Fruit fly (Drosophila melanogaster) whole organism, wandering third instar larva: ENCODE results near the gene mora.
A peak's percentile ranks its signal among the peaks of the same experiment; 100 is the strongest.

ENCODE experiments used
- Abd-B ChIP-seq: fragments of >200 bp; optimal IDR thresholded peaks from 2 replicates; lab custom pipeline; 2017; ENCODE audit warnings: missing biosample characterization, missing genetic modification characterization
- CG32264 ChIP-seq: fragments of 200-800 bp; sonication (Bioruptor generic); optimal IDR thresholded peaks from 2 replicates; lab custom pipeline; 2016; ENCODE audit warnings: missing biosample characterization, missing genetic modification characterization
- CG9705 ChIP-seq: fragments of 200-800 bp; sonication (Bioruptor generic); optimal IDR thresholded peaks from 2 replicates; lab custom pipeline; 2018; ENCODE audit warnings: missing biosample characterization, mild to moderate bottlenecking, missing genetic modification characterization
- CrebA ChIP-seq: fragments of 200-800 bp; sonication (Bioruptor generic); optimal IDR thresholded peaks from 2 replicates; lab custom pipeline; 2016; ENCODE audit warnings: missing biosample characterization, mild to moderate bottlenecking, missing genetic modification characterization, borderline replicate concordance
- Dfd ChIP-seq: fragments of >200 bp; optimal IDR thresholded peaks from 2 replicates; lab custom pipeline; 2017; ENCODE audit warnings: missing biosample characterization, missing genetic modification characterization
- Dif ChIP-seq: fragments of 200-275, 200-300 bp; sonication (Bioruptor generic); optimal IDR thresholded peaks from 2 replicates; lab custom pipeline; 2018; ENCODE audit warnings: missing biosample characterization, missing genetic modification characterization; ENCODE audit not compliant: partially characterized antibody
- HLH106 ChIP-seq: fragments of 200-800 bp; optimal IDR thresholded peaks from 3 replicates; lab custom pipeline; 2019; ENCODE audit warnings: missing biosample characterization, mild to moderate bottlenecking, missing genetic modification characterization, moderate library complexity
- Hnf4 ChIP-seq: fragments of 200-800 bp; sonication (Bioruptor generic); optimal IDR thresholded peaks from 2 replicates; lab custom pipeline; 2016; ENCODE audit warnings: missing biosample characterization, mild to moderate bottlenecking, missing genetic modification characterization
- Hr78 ChIP-seq: fragments of >200 bp; optimal IDR thresholded peaks from 2 replicates; lab custom pipeline; 2017; ENCODE audit warnings: missing biosample characterization, missing genetic modification characterization
- Hr83 ChIP-seq: fragments of 200-300 bp; sonication (Bioruptor generic); optimal IDR thresholded peaks from 2 replicates; lab custom pipeline; 2016; ENCODE audit warnings: missing biosample characterization, mild to moderate bottlenecking, missing genetic modification characterization, moderate library complexity; ENCODE audit not compliant: poor library complexity, severe bottlenecking
- Jra ChIP-seq: sonication (Bioruptor generic); optimal IDR thresholded peaks from 2 replicates; lab custom pipeline; 2016; ENCODE audit warnings: missing biosample characterization, missing genetic modification characterization
- Mio ChIP-seq: sonication (Bioruptor generic); optimal IDR thresholded peaks from 2 replicates; lab custom pipeline; 2016; ENCODE audit warnings: missing biosample characterization, missing genetic modification characterization
- Myc ChIP-seq: fragments of >200 bp; optimal IDR thresholded peaks from 2 replicates; lab custom pipeline; 2017
- N ChIP-seq: fragments of >200 bp; optimal IDR thresholded peaks from 2 replicates; lab custom pipeline; 2018; ENCODE audit warnings: missing biosample characterization, missing external identifiers, missing genetic modification characterization
- OdsH ChIP-seq: fragments of 200-800 bp; sonication (Bioruptor generic); optimal IDR thresholded peaks from 2 replicates; lab custom pipeline; 2016; ENCODE audit warnings: missing biosample characterization, mild to moderate bottlenecking, missing genetic modification characterization
- Rel ChIP-seq, 2 experiments: fragments of 200-800 bp; sonication (Bioruptor generic) in 1 of 2; optimal IDR thresholded peaks; 2 replicates in 1 of 2; 3 replicates in 1 of 2; lab custom pipeline; 2016 to 2019; ENCODE audit warnings: mild to moderate bottlenecking in 2 of 2, missing biosample characterization in 2 of 2, missing genetic modification characterization in 2 of 2, moderate library complexity in 1 of 2
- Sp1 ChIP-seq: fragments of 200-800 bp; sonication (Bioruptor generic); optimal IDR thresholded peaks from 3 replicates; lab custom pipeline; 2019; ENCODE audit warnings: missing biosample characterization, mild to moderate bottlenecking, missing genetic modification characterization, moderate library complexity
- Vsx2 ChIP-seq: fragments of 200-300, 225-300 bp; sonication (Bioruptor generic); optimal IDR thresholded peaks from 2 replicates; lab custom pipeline; 2018; ENCODE audit warnings: missing biosample characterization, missing genetic modification characterization; ENCODE audit not compliant: partially characterized antibody
- br ChIP-seq: fragments of 200-800 bp; sonication (Bioruptor generic); optimal IDR thresholded peaks from 2 replicates; lab custom pipeline; 2016; ENCODE audit warnings: missing biosample characterization, missing genetic modification characterization
- brk ChIP-seq: fragments of 200-800 bp; sonication (Bioruptor generic); optimal IDR thresholded peaks from 2 replicates; lab custom pipeline; 2016; ENCODE audit warnings: missing biosample characterization, mild to moderate bottlenecking, missing genetic modification characterization
- dmrt93B ChIP-seq: fragments of 200-800 bp; sonication (Bioruptor generic); optimal IDR thresholded peaks from 2 replicates; lab custom pipeline; 2018; ENCODE audit warnings: missing biosample characterization, mild to moderate bottlenecking, missing genetic modification characterization
- dsf ChIP-seq: sonication (Bioruptor generic); optimal IDR thresholded peaks from 2 replicates; lab custom pipeline; 2016; ENCODE audit warnings: missing biosample characterization, missing genetic modification characterization, borderline replicate concordance
- ey ChIP-seq: fragments of 200-800 bp; sonication (Bioruptor generic); optimal IDR thresholded peaks from 2 replicates; lab custom pipeline; 2016; ENCODE audit warnings: missing biosample characterization, missing genetic modification characterization
- foxo ChIP-seq, 2 experiments: fragments of 200-800 bp; sonication (Bioruptor generic); optimal IDR thresholded peaks; 2 replicates in 1 of 2; 3 replicates in 1 of 2; lab custom pipeline; 2016 to 2017; ENCODE audit warnings: missing biosample characterization in 2 of 2, missing genetic modification characterization in 2 of 2
- fru ChIP-seq: fragments of 200-800 bp; sonication (Bioruptor generic); optimal IDR thresholded peaks from 3 replicates; lab custom pipeline; 2016; ENCODE audit warnings: missing biosample characterization, mild to moderate bottlenecking, missing genetic modification characterization
- h ChIP-seq: fragments of 200-800 bp; sonication (Bioruptor generic); optimal IDR thresholded peaks from 3 replicates; lab custom pipeline; 2016; ENCODE audit warnings: missing biosample characterization, mild to moderate bottlenecking, missing genetic modification characterization
- jim ChIP-seq: fragments of 175-275, 200-325 bp; sonication (Bioruptor generic); optimal IDR thresholded peaks from 2 replicates; lab custom pipeline; 2016; ENCODE audit warnings: missing biosample characterization, mild to moderate bottlenecking, missing genetic modification characterization
- lola ChIP-seq: fragments of >200 bp; optimal IDR thresholded peaks from 2 replicates; lab custom pipeline; 2017; ENCODE audit warnings: missing biosample characterization, missing genetic modification characterization
- pan ChIP-seq: fragments of >200 bp; optimal IDR thresholded peaks from 2 replicates; lab custom pipeline; 2017
- psq ChIP-seq: fragments of 200-800 bp; sonication (Bioruptor generic); optimal IDR thresholded peaks from 3 replicates; lab custom pipeline; 2017; ENCODE audit warnings: missing biosample characterization, mild to moderate bottlenecking, missing genetic modification characterization, moderate library complexity
- rgr ChIP-seq: fragments of 200-800 bp; sonication (Bioruptor generic); optimal IDR thresholded peaks from 3 replicates; lab custom pipeline; 2016; ENCODE audit warnings: missing biosample characterization, mild to moderate bottlenecking, missing genetic modification characterization
- sage ChIP-seq: fragments of 200-800 bp; sonication (Bioruptor generic); optimal IDR thresholded peaks from 2 replicates; lab custom pipeline; 2016; ENCODE audit warnings: missing biosample characterization, mild to moderate bottlenecking, missing genetic modification characterization
- sv ChIP-seq: fragments of 200-800 bp; sonication (Bioruptor generic); optimal IDR thresholded peaks from 3 replicates; lab custom pipeline; 2016; ENCODE audit warnings: missing biosample characterization, missing genetic modification characterization
- tai ChIP-seq: sonication (Bioruptor generic); optimal IDR thresholded peaks from 2 replicates; lab custom pipeline; 2016; ENCODE audit warnings: missing biosample characterization, missing genetic modification characterization
- usp ChIP-seq: fragments of >200 bp; optimal IDR thresholded peaks from 2 replicates; lab custom pipeline; 2017; ENCODE audit warnings: missing biosample characterization, missing genetic modification characterization
- woc ChIP-seq: sonication (Bioruptor generic); optimal IDR thresholded peaks from 2 replicates; lab custom pipeline; 2016; ENCODE audit warnings: missing biosample characterization, mild to moderate bottlenecking, missing genetic modification characterization

Gene mora

DNA sequence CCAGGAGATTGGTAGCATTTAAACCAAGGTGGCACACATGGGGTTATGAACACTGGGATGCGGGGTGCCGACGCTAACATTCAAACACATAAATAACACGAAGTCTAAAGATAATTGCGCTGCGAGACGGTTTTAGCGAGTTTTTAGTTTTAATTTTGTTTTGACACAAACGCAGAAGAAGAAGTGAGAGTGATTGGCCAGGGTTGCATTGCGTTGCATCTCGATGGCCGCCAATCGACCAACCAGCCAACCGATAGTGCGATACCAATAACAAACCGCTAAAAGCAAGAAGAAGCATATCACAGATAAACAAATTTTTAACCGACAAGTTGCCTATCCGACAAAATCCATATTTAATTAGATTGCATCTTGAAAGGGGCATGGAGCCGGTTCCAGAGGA is 40.6 kb downstream of the mora start, which contains the start of the genes Spps and CG13609:
Spps (minus strand) TSS at position 191 of the 400 bp plus-strand sequence.
CG13609 (plus strand) TSS at position 280 of the 400 bp plus-strand sequence.
- no peak for TF ChIP-seq Abd-B (GFP tag; lab: Kevin White, UChicago)
- no peak for TF ChIP-seq ey (GFP tag; lab: Kevin White, UChicago)
- TF ChIP-seq sage = no peak
- peak; percentile 6 for TF ChIP-seq Myc (lab: Kevin White, UChicago)
- no peak for TF ChIP-seq Hnf4 (GFP tag; lab: Kevin White, UChicago)
- TF ChIP-seq foxo (GFP tag; optimal IDR thresholded peaks at IDR 0.05; lab: Kevin White, UChicago) = peak in 1 of 2 experiments; percentile 10
- TF ChIP-seq dmrt93B (GFP tag; lab: Kevin White, UChicago) = no peak
- TF ChIP-seq OdsH = no peak
- TF ChIP-seq Sp1 = peak; percentile 36
- peak; percentile 11 for TF ChIP-seq psq (GFP tag; lab: Kevin White, UChicago)
- no peak for TF ChIP-seq br (GFP tag; lab: Kevin White, UChicago)
- TF ChIP-seq lola (GFP tag; lab: Kevin White, UChicago) = no peak
- no peak for TF ChIP-seq Rel (GFP tag; optimal IDR thresholded peaks at IDR 0.05; lab: Kevin White, UChicago)
- TF ChIP-seq Rel (tag; optimal IDR thresholded peaks at IDR 0.05; lab: Kevin White, UChicago) = peak; percentile 27

dm6 chr3R:24228675-24229074 is 42.5 kb downstream of the mora start, which contains the start of gene Acp95EF:
TSS of gene Acp95EF (plus strand) at chr3R:24228975.
- TF ChIP-seq Abd-B (GFP tag; lab: Kevin White, UChicago) = no peak
- no peak for TF ChIP-seq Hnf4 (GFP tag; lab: Kevin White, UChicago)
- no peak for TF ChIP-seq Sp1
- no peak for TF ChIP-seq h (GFP tag; lab: Kevin White, UChicago)
- no peak for TF ChIP-seq tai (GFP tag; lab: Kevin White, UChicago)
- no peak for TF ChIP-seq Hr83 (GFP tag; lab: Kevin White, UChicago)
- TF ChIP-seq Dif = no peak
- TF ChIP-seq dsf (GFP tag; lab: Kevin White, UChicago) = no peak
- no peak for TF ChIP-seq brk (GFP tag; lab: Kevin White, UChicago)
- no peak for TF ChIP-seq Myc (lab: Kevin White, UChicago)
- TF ChIP-seq jim (GFP tag; lab: Kevin White, UChicago) = no peak
- no peak for TF ChIP-seq N (GFP tag; lab: Kevin White, UChicago)
- no peak for TF ChIP-seq psq (GFP tag; lab: Kevin White, UChicago)
- TF ChIP-seq dmrt93B (GFP tag; lab: Kevin White, UChicago) = no peak
- TF ChIP-seq br (GFP tag; lab: Kevin White, UChicago) = no peak
- TF ChIP-seq Rel (GFP tag; optimal IDR thresholded peaks at IDR 0.05; lab: Kevin White, UChicago) = no peak
- no peak for TF ChIP-seq Rel (tag; optimal IDR thresholded peaks at IDR 0.05; lab: Kevin White, UChicago)
- no peak for TF ChIP-seq Hr78 (GFP tag; lab: Kevin White, UChicago)
- no peak for TF ChIP-seq Dfd
- no peak for TF ChIP-seq pan (lab: Kevin White, UChicago)
- TF ChIP-seq, all 38 proteins: peak for 0

DNA sequence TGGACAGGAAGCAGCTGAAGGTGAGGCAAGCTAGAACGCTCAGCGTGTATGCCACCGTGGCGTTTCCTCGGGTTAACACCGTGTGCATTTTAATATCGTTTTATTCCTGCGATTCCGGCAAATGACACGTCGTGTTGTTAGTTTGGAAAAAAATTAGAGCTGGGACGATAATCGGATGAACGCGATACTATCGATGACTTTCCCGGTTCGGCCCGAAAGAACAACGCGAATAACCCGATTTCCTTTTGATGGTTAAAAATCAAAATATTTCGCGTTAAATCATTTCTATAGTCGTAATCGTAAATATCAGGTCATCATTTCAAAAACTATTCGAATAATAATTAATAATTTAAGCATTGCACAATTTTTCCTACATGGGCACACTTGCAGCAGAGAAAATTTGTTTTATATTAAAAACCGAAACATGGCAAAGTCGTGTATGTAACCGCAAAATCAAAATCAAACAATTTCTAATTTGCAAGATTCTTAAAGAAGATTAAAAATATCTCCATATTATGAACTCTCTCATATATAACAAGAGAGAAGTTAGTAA is 43.8 kb downstream of the mora start, which contains the start of gene Spase22-23:
Spase22-23 (minus strand) TSS at position 166 of the 553 bp plus-strand sequence.
- TF ChIP-seq HLH106 (no peak), Abd-B (GFP tag; lab: Kevin White, UChicago) (no peak), dsf (GFP tag; lab: Kevin White, UChicago) (peak; percentile 44), sage (peak; percentile 27)

DNA sequence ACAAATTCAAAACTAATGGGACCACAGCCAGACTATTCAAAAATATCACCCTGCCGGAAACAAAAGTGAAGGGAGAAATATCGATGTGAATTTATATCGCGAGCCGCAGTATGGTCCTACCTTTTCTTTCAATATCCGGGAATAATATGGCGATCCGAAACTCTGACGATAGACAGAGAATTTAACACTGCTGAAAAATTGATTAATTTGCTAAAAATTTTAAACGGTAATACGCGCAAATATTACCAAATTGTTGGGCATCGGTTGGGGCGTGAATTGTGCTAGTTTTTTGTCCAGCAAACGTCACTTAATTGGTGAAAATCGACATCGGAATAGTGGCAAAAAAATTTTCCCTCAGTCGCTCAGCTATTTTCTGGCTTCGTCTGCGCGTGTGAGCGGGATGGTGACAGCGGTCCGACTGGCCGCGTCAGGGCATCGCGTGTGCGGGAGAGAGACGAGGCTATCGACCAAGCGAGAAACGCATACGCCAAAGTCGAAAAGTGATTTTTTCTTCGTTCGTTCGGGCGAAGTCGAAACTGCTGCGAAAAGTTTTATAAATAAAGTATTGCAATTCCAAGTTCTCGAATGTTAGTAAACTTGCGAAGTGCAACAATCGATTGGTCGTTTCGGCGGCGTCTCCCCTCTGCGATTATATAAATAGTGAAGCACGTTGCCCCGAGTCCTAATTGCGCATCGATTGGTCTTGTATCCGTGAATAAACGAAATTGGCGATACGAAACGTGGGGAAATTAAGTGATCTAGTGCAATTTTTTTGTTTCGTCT is 44.5 kb downstream of the mora start, which contains the start of gene mask:
mask (plus strand) TSS at position 140 of the 783 bp plus-strand sequence.
- TF ChIP-seq Sp1 (peak; percentile 83), woc (GFP tag; lab: Kevin White, UChicago) (peak; percentile 31), foxo (GFP tag; optimal IDR thresholded peaks at IDR 0.05; lab: Kevin White, UChicago) (peak; percentile 47 to 61), Hr83 (GFP tag; lab: Kevin White, UChicago) (peak; percentile 96), lola (GFP tag; lab: Kevin White, UChicago) (no peak), Hr78 (GFP tag; lab: Kevin White, UChicago) (no peak), br (GFP tag; lab: Kevin White, UChicago) (peak; percentile 77), sv (GFP tag; lab: Kevin White, UChicago) (peak; percentile 69), sage (no peak), N (GFP tag; lab: Kevin White, UChicago) (no peak), jim (GFP tag; lab: Kevin White, UChicago) (no peak), brk (GFP tag; lab: Kevin White, UChicago) (no peak), CG32264 (GFP tag; lab: Kevin White, UChicago) (peak; percentile 32), usp (GFP tag; lab: Kevin White, UChicago) (no peak), tai (GFP tag; lab: Kevin White, UChicago) (no peak), dmrt93B (GFP tag; lab: Kevin White, UChicago) (peak; percentile 90), Jra (peak; percentile 73), rgr (GFP tag; lab: Kevin White, UChicago) (peak; percentile 91), CG9705 (GFP tag; lab: Kevin White, UChicago) (peak; percentile 88), CrebA (GFP tag; lab: Kevin White, UChicago) (no peak), Dif (peak; percentile 8), Hnf4 (GFP tag; lab: Kevin White, UChicago) (peak; percentile 59), HLH106 (peak; percentile 67), dsf (GFP tag; lab: Kevin White, UChicago) (peak; percentile 12), Abd-B (GFP tag; lab: Kevin White, UChicago) (no peak), Vsx2 (no peak), fru (peak; percentile 63), Mio (GFP tag; lab: Kevin White, UChicago) (peak; percentile 23), OdsH (peak; percentile 72), psq (GFP tag; lab: Kevin White, UChicago) (no peak)
